Worm (Caenorhabditis elegans) whole organism, L1 larva: Measurements from ENCODE around the gene aexr-3.

Experiments used
- C04F5.9 ChIP-seq: sonication (generic microtip); optimal IDR thresholded peaks from 2 replicates; lab custom pipeline; 2016; ENCODE audit warnings: missing genetic modification characterization, missing compliant biosample characterization
- Y116A8C.19 ChIP-seq: sonication (generic microtip); optimal IDR thresholded peaks from 2 replicates; lab custom pipeline; 2016; ENCODE audit warnings: missing compliant biosample characterization, missing genetic modification characterization, borderline replicate concordance
- alr-1 ChIP-seq: fragments of 200-800 bp; sonication (Bioruptor generic); optimal IDR thresholded peaks from 2 replicates; lab custom pipeline; 2018; ENCODE audit warnings: borderline replicate concordance, mild to moderate bottlenecking, missing genetic modification characterization, missing compliant biosample characterization
- aly-2 ChIP-seq: fragments of 150-350 bp; optimal IDR thresholded peaks from 2 replicates; lab custom pipeline; 2014; ENCODE audit warnings: missing biosample characterization, missing genetic modification characterization
- ceh-63 ChIP-seq: fragments of 200-800 bp; sonication (Bioruptor generic); optimal IDR thresholded peaks from 2 replicates; lab custom pipeline; 2018; ENCODE audit warnings: mild to moderate bottlenecking, missing genetic modification characterization, missing compliant biosample characterization
- ceh-82 ChIP-seq, 3 experiments: fragments of 150-350 bp in 1 of 3; sonication (generic microtip) in 2 of 3; optimal IDR thresholded peaks; 2 replicates each; lab custom pipeline; 2014 to 2017; ENCODE audit warnings: missing biosample characterization in 3 of 3, missing genetic modification characterization in 3 of 3
- ceh-88 ChIP-seq: fragments of 200-800 bp; sonication (Bioruptor generic); IDR thresholded peaks from 2 replicates; pipeline ENCODE4 v1.3.6; 2022; ENCODE audit warnings: missing genetic modification characterization, missing compliant biosample characterization
- efl-3 ChIP-seq: fragments of 200-800 bp; sonication (Bioruptor generic); optimal IDR thresholded peaks from 2 replicates; lab custom pipeline; 2018; ENCODE audit warnings: mild to moderate bottlenecking, missing genetic modification characterization, missing compliant biosample characterization
- egl-13 ChIP-seq: sonication (generic microtip); optimal IDR thresholded peaks from 2 replicates; lab custom pipeline; 2016; ENCODE audit warnings: missing genotype, missing genetic modification reagents, missing genetic modification characterization, missing compliant biosample characterization
- elt-2 ChIP-seq: sonication (generic microtip); optimal IDR thresholded peaks from 2 replicates; lab custom pipeline; 2016; ENCODE audit warnings: missing genetic modification characterization, mild to moderate bottlenecking, inconsistent platforms, missing compliant biosample characterization, missing genetic modification reagents
- elt-3 ChIP-seq, 6 experiments: fragments of 150-350 bp in 1 of 6; sonication (generic microtip); optimal IDR thresholded peaks; 2 replicates each; lab custom pipeline; 2017 to 2018; ENCODE audit warnings: missing biosample characterization in 6 of 6, missing genetic modification characterization in 6 of 6, inconsistent platforms in 1 of 6
- ets-5 ChIP-seq: fragments of 200-800 bp; sonication (Bioruptor generic); IDR thresholded peaks from 2 replicates; pipeline ENCODE4 v1.3.6; 2022; ENCODE audit warnings: missing genetic modification characterization, missing compliant biosample characterization
- fkh-10 ChIP-seq: sonication (generic microtip); optimal IDR thresholded peaks from 2 replicates; lab custom pipeline; 2017; ENCODE audit warnings: missing biosample characterization, missing genetic modification reagents, missing genetic modification characterization
- fkh-4 ChIP-seq: sonication (generic microtip); optimal IDR thresholded peaks from 2 replicates; lab custom pipeline; 2016; ENCODE audit warnings: missing compliant biosample characterization, missing genetic modification characterization, borderline replicate concordance
- fkh-8 ChIP-seq: sonication (generic microtip); optimal IDR thresholded peaks from 2 replicates; lab custom pipeline; 2016; ENCODE audit warnings: mild to moderate bottlenecking, missing genetic modification characterization, missing compliant biosample characterization
- grh-1 ChIP-seq: fragments of 200-800 bp; sonication (Bioruptor generic); IDR thresholded peaks from 2 replicates; pipeline ENCODE4 v1.3.6; 2022; ENCODE audit warnings: missing genetic modification reagents, missing genetic modification characterization, missing compliant biosample characterization
- irx-1 ChIP-seq: sonication (generic microtip); optimal IDR thresholded peaks from 2 replicates; lab custom pipeline; 2016; ENCODE audit warnings: missing genetic modification characterization, missing compliant biosample characterization
- isw-1 ChIP-seq: fragments of 200-800 bp; sonication (Bioruptor generic); IDR thresholded peaks from 2 replicates; pipeline ENCODE4 v1.3.6; 2022; ENCODE audit warnings: missing genetic modification characterization, missing compliant biosample characterization
- lin-13 ChIP-seq: fragments of 150-350 bp; optimal IDR thresholded peaks from 2 replicates; lab custom pipeline; 2014; ENCODE audit warnings: missing biosample characterization, missing genetic modification reagents, missing genetic modification characterization
- lin-14 ChIP-seq: fragments of 200-800 bp; sonication (Bioruptor generic); optimal IDR thresholded peaks from 2 replicates; lab custom pipeline; 2018; ENCODE audit warnings: mild to moderate bottlenecking, missing genetic modification characterization, moderate library complexity, missing compliant biosample characterization
- lsy-2 ChIP-seq, 2 experiments: fragments of 150-350 bp; optimal IDR thresholded peaks; 2 replicates each; lab custom pipeline; 2014; ENCODE audit warnings: missing biosample characterization in 2 of 2, missing genetic modification characterization in 2 of 2
- mab-9 ChIP-seq: fragments of 200-800 bp; sonication (Bioruptor generic); IDR thresholded peaks from 2 replicates; pipeline ENCODE4 v1.3.6; 2022; ENCODE audit warnings: missing genetic modification reagents, missing genetic modification characterization, missing compliant biosample characterization
- mdl-1 ChIP-seq, 2 experiments: fragments of 150-350 bp; optimal IDR thresholded peaks; 2 replicates each; lab custom pipeline; 2014 to 2017; ENCODE audit warnings: missing biosample characterization in 2 of 2, missing genetic modification characterization in 2 of 2, inconsistent platforms in 1 of 2
- nhr-47 ChIP-seq: sonication (generic microtip); optimal IDR thresholded peaks from 2 replicates; lab custom pipeline; 2016; ENCODE audit warnings: mild to moderate bottlenecking, missing genetic modification characterization, moderate library complexity, missing compliant biosample characterization
- nhr-71 ChIP-seq: sonication (generic microtip); optimal IDR thresholded peaks from 2 replicates; lab custom pipeline; 2016; ENCODE audit warnings: mild to moderate bottlenecking, missing genetic modification characterization, moderate library complexity, missing compliant biosample characterization
- nhr-76 ChIP-seq: sonication (generic microtip); optimal IDR thresholded peaks from 2 replicates; lab custom pipeline; 2017; ENCODE audit warnings: missing biosample characterization, missing genetic modification characterization
- nhr-85 ChIP-seq: sonication (generic microtip); peaks from one replicate; lab custom pipeline; 2016; ENCODE audit warnings: missing genetic modification characterization, inconsistent platforms, missing compliant biosample characterization
- nhr-90 ChIP-seq: sonication (generic microtip); optimal IDR thresholded peaks from 2 replicates; lab custom pipeline; 2016; ENCODE audit warnings: mild to moderate bottlenecking, missing genetic modification characterization, missing compliant biosample characterization; ENCODE audit not compliant: poor library complexity
- pag-3 ChIP-seq: sonication (generic microtip); optimal IDR thresholded peaks from 2 replicates; lab custom pipeline; 2017; ENCODE audit warnings: missing genetic modification characterization, mild to moderate bottlenecking, missing compliant biosample characterization, antibody characterized with exemption, borderline replicate concordance; ENCODE audit not compliant: insufficient read depth
- pax-3 ChIP-seq: fragments of 200-800 bp; sonication (Bioruptor generic); optimal IDR thresholded peaks from 2 replicates; lab custom pipeline; 2018; ENCODE audit warnings: mild to moderate bottlenecking, missing genetic modification characterization, moderate library complexity, missing compliant biosample characterization
- skn-1 ChIP-seq: fragments of 150-350 bp; optimal IDR thresholded peaks from 2 replicates; lab custom pipeline; 2014; ENCODE audit warnings: missing biosample characterization, missing genetic modification characterization
- snpc-4 ChIP-seq: fragments of 150-350 bp; optimal IDR thresholded peaks from 2 replicates; lab custom pipeline; 2014; ENCODE audit warnings: missing biosample characterization, missing genetic modification characterization
- sox-4 ChIP-seq: sonication (generic microtip); optimal IDR thresholded peaks from 2 replicates; lab custom pipeline; 2016; ENCODE audit warnings: missing genetic modification characterization, missing compliant biosample characterization
- swsn-7 ChIP-seq: sonication (generic microtip); optimal IDR thresholded peaks from 2 replicates; lab custom pipeline; 2016; ENCODE audit warnings: missing genetic modification characterization, missing compliant biosample characterization
- tlp-1 ChIP-seq: fragments of 150-350 bp; optimal IDR thresholded peaks from 2 replicates; lab custom pipeline; 2014; ENCODE audit warnings: missing biosample characterization, missing genetic modification characterization
- unc-62 ChIP-seq: fragments of 150-350 bp; optimal IDR thresholded peaks from 2 replicates; lab custom pipeline; 2014; ENCODE audit warnings: missing biosample characterization, missing genetic modification reagents, missing genetic modification characterization
- unc-86 ChIP-seq: sonication (generic microtip); optimal IDR thresholded peaks from 2 replicates; lab custom pipeline; 2016; ENCODE audit warnings: missing genetic modification characterization, missing compliant biosample characterization
- vab-15 ChIP-seq: sonication (generic microtip); optimal IDR thresholded peaks from 2 replicates; lab custom pipeline; 2017; ENCODE audit warnings: missing genotype, mild to moderate bottlenecking, missing genetic modification characterization, missing compliant biosample characterization
- xbp-1 ChIP-seq: sonication (generic microtip); optimal IDR thresholded peaks from 2 replicates; lab custom pipeline; 2016; ENCODE audit warnings: missing genetic modification characterization, missing compliant biosample characterization
- ztf-11 ChIP-seq, 2 experiments: sonication (generic microtip); optimal IDR thresholded peaks; 2 replicates each; lab custom pipeline; 2016 to 2017; ENCODE audit warnings: missing genetic modification characterization in 2 of 2, missing biosample characterization in 1 of 2, missing compliant biosample characterization in 1 of 2

Gene aexr-3

DNA sequence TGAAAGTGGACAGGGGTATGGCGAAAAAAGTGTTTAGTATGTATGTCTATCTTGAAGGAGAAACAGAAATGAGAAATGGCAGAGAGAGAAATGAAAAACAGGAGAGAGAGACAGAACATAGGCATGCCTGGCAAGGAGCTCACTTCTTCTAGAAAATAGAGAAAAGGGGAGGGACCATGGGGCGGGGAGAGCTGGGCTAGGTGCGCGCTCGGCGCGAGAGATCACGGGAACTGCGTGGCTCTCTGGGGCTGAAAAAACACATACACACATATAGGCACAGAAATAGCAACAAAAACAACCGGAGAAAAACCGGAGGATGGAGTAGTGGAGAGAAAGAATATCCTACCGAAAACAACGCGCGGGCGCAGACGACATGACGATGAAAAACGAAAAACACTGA, 9.0 kb downstream of the aexr-3 start:
- no peak for TF ChIP-seq C04F5.9 (tag; lab: Kevin White, UChicago)
- TF ChIP-seq ceh-88 = no peak
- peak; percentile 44 for TF ChIP-seq unc-86 (tag; lab: Kevin White, UChicago)
- TF ChIP-seq lsy-2 (tag; optimal IDR thresholded peaks at IDR 0.05; lab: Kevin White, UChicago) = peak in 1 of 2 experiments; percentile 38
- no peak for TF ChIP-seq grh-1 (GFP tag; lab: Robert Waterston, UW)
- no peak for TF ChIP-seq efl-3 (GFP tag; lab: Kevin White, UChicago)
- TF ChIP-seq isw-1 (GFP tag; lab: Robert Waterston, UW) = peak; percentile 13; the same call in 1 of the 2 replicates
- no peak for TF ChIP-seq tlp-1 (tag; lab: Kevin White, UChicago)
- TF ChIP-seq fkh-8 = peak; percentile 78
- peak; percentile 27 for TF ChIP-seq swsn-7
- TF ChIP-seq nhr-47 (tag; lab: Kevin White, UChicago) = peak; percentile 44
- TF ChIP-seq ceh-82 (tag; optimal IDR thresholded peaks at IDR 0.05; lab: Kevin White, UChicago) = peak in 1 of 3 experiments; percentile 23
- peak; percentile 66 for TF ChIP-seq lin-14 (GFP tag; lab: Kevin White, UChicago)
- TF ChIP-seq elt-2 (tag; lab: Kevin White, UChicago) = no peak
- peak; percentile 40 for TF ChIP-seq nhr-71 (tag; lab: Kevin White, UChicago)
- TF ChIP-seq nhr-90 (tag; lab: Kevin White, UChicago) = no peak

DNA sequence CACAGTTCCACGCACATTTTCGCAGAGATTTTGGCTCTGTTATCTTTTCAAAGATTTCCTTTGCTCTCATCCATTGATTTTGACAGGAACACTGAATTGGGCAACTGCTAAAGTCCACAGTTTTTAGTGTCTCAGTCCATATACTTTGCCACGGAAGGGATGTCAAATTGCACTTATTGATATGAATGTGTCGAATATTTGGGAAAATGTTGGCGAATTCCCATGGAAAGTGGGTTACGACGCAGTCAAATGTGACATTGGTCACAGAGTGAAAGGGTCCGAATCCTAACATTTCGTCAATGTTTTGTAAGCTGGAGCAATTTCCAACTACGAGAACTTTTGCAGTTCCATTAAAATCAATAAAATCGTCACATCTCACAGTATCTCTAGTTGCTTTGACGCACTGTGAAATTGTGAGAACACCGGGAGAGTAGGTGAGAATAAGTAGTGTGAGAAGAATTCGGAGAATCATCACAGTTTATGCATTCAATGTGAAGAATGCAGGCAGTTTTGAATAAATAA, 10.4 kb downstream of the aexr-3 start, which contains the start of gene trk-1:
Gene trk-1 (minus strand): TSS at position 472 of the 522 bp plus-strand sequence.
- TF ChIP-seq ceh-63 (GFP tag; lab: Kevin White, UChicago) (no peak), nhr-47 (tag; lab: Kevin White, UChicago) (no peak), isw-1 (GFP tag; lab: Robert Waterston, UW) (no peak), mdl-1 (tag; optimal IDR thresholded peaks at IDR 0.05; lab: Kevin White, UChicago) (no peak), ztf-11 (tag; optimal IDR thresholded peaks at IDR 0.05; lab: Kevin White, UChicago) (no peak), alr-1 (tag; lab: Kevin White, UChicago) (no peak), snpc-4 (no peak), irx-1 (tag; lab: Kevin White, UChicago) (no peak), xbp-1 (tag; lab: Kevin White, UChicago) (no peak), mab-9 (GFP tag; lab: Robert Waterston, UW) (no peak), vab-15 (tag; lab: Kevin White, UChicago) (no peak), nhr-76 (tag; lab: Kevin White, UChicago) (no peak), pag-3 (tag; lab: Kevin White, UChicago) (no peak), fkh-10 (no peak), ets-5 (GFP tag; lab: Robert Waterston, UW) (no peak), nhr-85 (tag; lab: Kevin White, UChicago) (no peak), Y116A8C.19 (tag; lab: Kevin White, UChicago) (no peak), ceh-88 (no peak)
- TF ChIP-seq, all 84 proteins: peak for 0

DNA sequence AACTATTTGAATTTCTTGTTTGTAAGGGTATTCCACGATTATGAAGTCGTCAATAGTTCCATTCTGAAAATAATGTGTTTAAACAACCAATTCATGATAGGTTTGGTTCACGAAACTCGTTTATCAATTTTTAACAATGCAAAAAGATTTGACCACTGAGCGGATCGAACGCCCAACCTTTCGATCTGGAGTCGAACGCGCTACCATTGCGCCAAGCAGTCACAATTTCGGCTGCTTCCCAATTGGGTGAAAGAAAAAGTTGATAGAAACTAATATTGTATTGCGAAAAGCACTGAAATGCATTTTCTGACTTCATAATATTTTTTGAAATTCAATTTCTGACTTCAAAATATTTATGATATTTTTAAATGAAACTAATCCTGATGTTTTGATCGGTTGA, 16.0 kb downstream of the aexr-3 start:
- TF ChIP-seq skn-1 (no peak), sox-4 (tag; lab: Kevin White, UChicago) (no peak), pax-3 (tag; lab: Kevin White, UChicago) (no peak), lin-13 (GFP tag; lab: Kevin White, UChicago) (no peak), fkh-4 (tag; lab: Kevin White, UChicago) (no peak), elt-3 (tag; optimal IDR thresholded peaks at IDR 0.05; lab: Kevin White, UChicago) (no peak), unc-62 (GFP tag; lab: Kevin White, UChicago) (no peak), ets-5 (GFP tag; lab: Robert Waterston, UW) (no peak), aly-2 (tag; lab: Kevin White, UChicago) (no peak), egl-13 (no peak)
- TF ChIP-seq, all 84 proteins: peak for 0
